Worm (Caenorhabditis elegans) whole organism, midembryonic: ENCODE data around the gene Y40B10B.1.

ENCODE experiments used
- T22C8.4 ChIP-seq: fragments of 200-800 bp; sonication (Bioruptor generic); IDR thresholded peaks from 2 replicates; pipeline ENCODE4 v1.3.6; 2022; ENCODE audit warnings: missing genetic modification characterization, missing compliant biosample characterization
- cog-1 ChIP-seq: sonication (generic microtip); optimal IDR thresholded peaks from 2 replicates; lab custom pipeline; 2016; ENCODE audit warnings: missing genetic modification characterization, missing compliant biosample characterization
- flt-1 ChIP-seq: fragments of 200-800 bp; sonication (Bioruptor generic); IDR thresholded peaks from 2 replicates; pipeline ENCODE4 v1.3.6; 2022; ENCODE audit warnings: missing genetic modification characterization, missing compliant biosample characterization
- klf-2 ChIP-seq: fragments of 200-800 bp; sonication (Bioruptor generic); conservative IDR thresholded peaks from 2 replicates; pipeline ENCODE4 v1.3.6; 2022; ENCODE audit warnings: missing genetic modification reagents, missing genetic modification characterization, missing compliant biosample characterization
- med-1 ChIP-seq: sonication (generic microtip); optimal IDR thresholded peaks from 2 replicates; lab custom pipeline; 2017; ENCODE audit warnings: missing genetic modification characterization, mild to moderate bottlenecking, missing compliant biosample characterization, antibody characterized with exemption, missing genetic modification reagents; ENCODE audit not compliant: insufficient read depth
- ref-1 ChIP-seq: fragments of 200-800 bp; sonication (Bioruptor generic); conservative IDR thresholded peaks from 2 replicates; pipeline ENCODE4 v1.3.6; 2022; ENCODE audit warnings: missing genetic modification reagents, missing genetic modification characterization, missing compliant biosample characterization
- tab-1 ChIP-seq: fragments of 200-800 bp; sonication (Bioruptor generic); IDR thresholded peaks from 2 replicates; pipeline ENCODE4 v1.3.6; 2022; ENCODE audit warnings: missing genetic modification characterization, missing compliant biosample characterization
- ztf-23 ChIP-seq: fragments of 200-800 bp; sonication (Bioruptor generic); IDR thresholded peaks from 2 replicates; pipeline ENCODE4 v1.3.6; 2022; ENCODE audit warnings: missing genetic modification reagents, missing genetic modification characterization, missing compliant biosample characterization
- ztf-29 ChIP-seq: fragments of 200-800 bp; sonication (Bioruptor generic); IDR thresholded peaks from 2 replicates; pipeline ENCODE4 v1.3.6; 2022; ENCODE audit warnings: missing genetic modification reagents, missing genetic modification characterization, missing compliant biosample characterization

Gene Y40B10B.1

ce11 chrV:1961453-1961852 lies at the start of gene Y40B10B.1:
Gene Y40B10B.1 (minus strand): TSS chrV:1961553.
- TF ChIP-seq cog-1 (tag; lab: Kevin White, UChicago) (no peak), ref-1 (GFP tag; lab: Robert Waterston, UW) (no peak)

- no peak for TF ChIP-seq ztf-23 (GFP tag; lab: Robert Waterston, UW)
- TF ChIP-seq klf-2 (GFP tag; lab: Robert Waterston, UW) = no peak
- TF ChIP-seq ztf-29 = no peak
- TF ChIP-seq T22C8.4 (GFP tag; lab: Robert Waterston, UW) = no peak
- TF ChIP-seq med-1 (GFP tag; lab: Kevin White, UChicago) = no peak
- TF ChIP-seq flt-1 (GFP tag; lab: Robert Waterston, UW) = no peak
These were observed 47.1 kb upstream of the Y40B10B.1 start for ce11 chrV:2008412-2008811.

- TF ChIP-seq cog-1 (tag; lab: Kevin White, UChicago) (no peak), ztf-23 (GFP tag; lab: Robert Waterston, UW) (no peak), T22C8.4 (GFP tag; lab: Robert Waterston, UW) (no peak)
These were observed 43.3 kb upstream of the Y40B10B.1 start, which contains the start of gene cysl-4 for ce11 chrV:2004659-2005058. Gene cysl-4 (plus strand): TSS chrV:2004959.

- no peak for TF ChIP-seq tab-1 (GFP tag; lab: Robert Waterston, UW)
- no peak for TF ChIP-seq klf-2 (GFP tag; lab: Robert Waterston, UW)
- no peak for TF ChIP-seq ztf-29
- no peak for TF ChIP-seq ref-1 (GFP tag; lab: Robert Waterston, UW)
- no peak for TF ChIP-seq T22C8.4 (GFP tag; lab: Robert Waterston, UW)
- no peak for TF ChIP-seq flt-1 (GFP tag; lab: Robert Waterston, UW)
- no peak for TF ChIP-seq med-1 (GFP tag; lab: Kevin White, UChicago)
- TF ChIP-seq ztf-23 (GFP tag; lab: Robert Waterston, UW) = no peak
- no peak for TF ChIP-seq cog-1 (tag; lab: Kevin White, UChicago)
These were observed 42.9 kb upstream of the Y40B10B.1 start, which contains the start of gene clec-206 for ce11 chrV:2004229-2004628. Gene clec-206 (minus strand): TSS chrV:2004329.

- TF ChIP-seq ref-1 (GFP tag; lab: Robert Waterston, UW) (no peak), med-1 (GFP tag; lab: Kevin White, UChicago) (no peak), cog-1 (tag; lab: Kevin White, UChicago) (no peak), flt-1 (GFP tag; lab: Robert Waterston, UW) (no peak), klf-2 (GFP tag; lab: Robert Waterston, UW) (no peak), T22C8.4 (GFP tag; lab: Robert Waterston, UW) (no peak), ztf-29 (no peak)
These were observed 38.3 kb upstream of the Y40B10B.1 start, which contains the start of gene alh-5 for ce11 chrV:1999531-2000094. Gene alh-5 (minus strand): TSS chrV:1999581.

ce11 chrV:1998358-1998757 lies 37.0 kb upstream of the Y40B10B.1 start:
- TF ChIP-seq cog-1 (tag; lab: Kevin White, UChicago) (no peak), ztf-29 (no peak), T22C8.4 (GFP tag; lab: Robert Waterston, UW) (no peak), tab-1 (GFP tag; lab: Robert Waterston, UW) (no peak), ref-1 (GFP tag; lab: Robert Waterston, UW) (no peak), med-1 (GFP tag; lab: Kevin White, UChicago) (no peak), klf-2 (GFP tag; lab: Robert Waterston, UW) (no peak), ztf-23 (GFP tag; lab: Robert Waterston, UW) (no peak), flt-1 (GFP tag; lab: Robert Waterston, UW) (no peak)

ce11 chrV:1992515-1992968 lies 31.2 kb upstream of the Y40B10B.1 start, which contains the start of gene tnt-4:
Gene tnt-4 (minus strand): TSS chrV:1992918.
- no peak for TF ChIP-seq ztf-23 (GFP tag; lab: Robert Waterston, UW)

ce11 chrV:1991381-1991780 lies 30.0 kb upstream of the Y40B10B.1 start:
- TF ChIP-seq med-1 (GFP tag; lab: Kevin White, UChicago) = no peak
- no peak for TF ChIP-seq ztf-23 (GFP tag; lab: Robert Waterston, UW)
- no peak for TF ChIP-seq klf-2 (GFP tag; lab: Robert Waterston, UW)
- TF ChIP-seq cog-1 (tag; lab: Kevin White, UChicago) = no peak
- TF ChIP-seq ref-1 (GFP tag; lab: Robert Waterston, UW) = no peak
- no peak for TF ChIP-seq T22C8.4 (GFP tag; lab: Robert Waterston, UW)
- no peak for TF ChIP-seq flt-1 (GFP tag; lab: Robert Waterston, UW)
- TF ChIP-seq tab-1 (GFP tag; lab: Robert Waterston, UW) = no peak
- TF ChIP-seq ztf-29 = no peak

ce11 chrV:1989220-1989619 lies 27.9 kb upstream of the Y40B10B.1 start:
- TF ChIP-seq flt-1 (GFP tag; lab: Robert Waterston, UW) (no peak), ref-1 (GFP tag; lab: Robert Waterston, UW) (no peak), T22C8.4 (GFP tag; lab: Robert Waterston, UW) (no peak), med-1 (GFP tag; lab: Kevin White, UChicago) (no peak), cog-1 (tag; lab: Kevin White, UChicago) (no peak), tab-1 (GFP tag; lab: Robert Waterston, UW) (no peak), ztf-29 (no peak), ztf-23 (GFP tag; lab: Robert Waterston, UW) (no peak), klf-2 (GFP tag; lab: Robert Waterston, UW) (no peak)

- no peak for TF ChIP-seq tab-1 (GFP tag; lab: Robert Waterston, UW)
These were observed 25.6 kb upstream of the Y40B10B.1 start, which contains the start of gene T08B1.1 for ce11 chrV:1986954-1987353. Gene T08B1.1 (minus strand): TSS chrV:1987045.
